Fruit fly (Drosophila melanogaster) whole organism, embryonic: ENCODE results near the gene CG32700.
A peak's percentile ranks its signal among the peaks of the same experiment; 100 is the strongest.

Source experiments
- Bdp1 ChIP-seq: fragments of 200-800 bp; sonication (Bioruptor generic); optimal IDR thresholded peaks from 3 replicates; lab custom pipeline; 2016; ENCODE audit warnings: missing biosample characterization, missing genetic modification characterization
- Blimp-1 ChIP-seq: fragments of 200-800 bp; sonication (Bioruptor generic); optimal IDR thresholded peaks from 3 replicates; lab custom pipeline; 2018; ENCODE audit warnings: missing biosample characterization, missing genetic modification characterization, mild to moderate bottlenecking, moderate library complexity, missing genetic modification reagents
- CG1024 ChIP-seq: fragments of 200-800 bp; sonication (Bioruptor generic); IDR thresholded peaks from 2 replicates; pipeline ENCODE4 v1.3.6; 2022; ENCODE audit warnings: missing biosample characterization, missing genetic modification characterization
- CG10267 ChIP-seq: fragments of 200-800 bp; sonication (Bioruptor generic); optimal IDR thresholded peaks from 2 replicates; lab custom pipeline; 2018; ENCODE audit warnings: missing biosample characterization, mild to moderate bottlenecking, missing genetic modification characterization, moderate library complexity
- CG11085 ChIP-seq: fragments of 200-800 bp; sonication (Bioruptor generic); IDR thresholded peaks from 2 replicates; pipeline ENCODE4 v1.3.6; 2022; ENCODE audit warnings: missing biosample characterization, missing genetic modification characterization
- CG11398 ChIP-seq: fragments of 200-800 bp; sonication (Bioruptor generic); optimal IDR thresholded peaks from 2 replicates; lab custom pipeline; 2016; ENCODE audit warnings: missing biosample characterization, missing genetic modification characterization
- CG11695 ChIP-seq: fragments of 200-800 bp; sonication (Bioruptor generic); IDR thresholded peaks from 3 replicates; pipeline ENCODE4 v1.3.6; 2022; ENCODE audit warnings: missing biosample characterization, missing genetic modification characterization
- CG11696 ChIP-seq: fragments of 200-800 bp; sonication (Bioruptor generic); IDR thresholded peaks from 2 replicates; pipeline ENCODE4 v1.3.6; 2022; ENCODE audit warnings: missing biosample characterization, missing genetic modification characterization
- CG12071 ChIP-seq: fragments of 200-800 bp; sonication (Bioruptor generic); optimal IDR thresholded peaks from 3 replicates; lab custom pipeline; 2018; ENCODE audit warnings: missing biosample characterization, mild to moderate bottlenecking, missing genetic modification characterization
- CG12236 ChIP-seq: fragments of 200-800 bp; sonication (Bioruptor generic); optimal IDR thresholded peaks from 2 replicates; lab custom pipeline; 2016; ENCODE audit warnings: missing biosample characterization, missing genetic modification characterization
- CG12769 ChIP-seq: fragments of 200-800 bp; sonication (Bioruptor generic); optimal IDR thresholded peaks from 2 replicates; lab custom pipeline; 2019; ENCODE audit warnings: missing biosample characterization, mild to moderate bottlenecking, missing genetic modification characterization, moderate library complexity
- CG17802 ChIP-seq: fragments of 200-800 bp; sonication (Bioruptor generic); optimal IDR thresholded peaks from 2 replicates; lab custom pipeline; 2018; ENCODE audit warnings: missing biosample characterization, mild to moderate bottlenecking, missing genetic modification characterization, moderate library complexity
- CG18011 ChIP-seq: fragments of 200-800 bp; sonication (Bioruptor generic); optimal IDR thresholded peaks from 2 replicates; lab custom pipeline; 2017; ENCODE audit warnings: missing biosample characterization, missing genetic modification characterization, mild to moderate bottlenecking, moderate library complexity, missing genotype
- CG18599 ChIP-seq: fragments of 200-800 bp; sonication (Bioruptor generic); optimal IDR thresholded peaks from 3 replicates; lab custom pipeline; 2017; ENCODE audit warnings: missing biosample characterization, missing genetic modification characterization, mild to moderate bottlenecking, moderate library complexity, missing genetic modification reagents
- CG18619 ChIP-seq: fragments of 200-800 bp; sonication (Bioruptor generic); optimal IDR thresholded peaks from 3 replicates; lab custom pipeline; 2017; ENCODE audit warnings: missing biosample characterization, mild to moderate bottlenecking, missing genetic modification characterization
- CG18764 ChIP-seq: fragments of 200-800 bp; sonication (Bioruptor generic); optimal IDR thresholded peaks from 3 replicates; lab custom pipeline; 2016; ENCODE audit warnings: missing biosample characterization, missing genetic modification characterization
- CG32767 ChIP-seq: fragments of 200-800 bp; sonication (Bioruptor generic); IDR thresholded peaks from 2 replicates; pipeline ENCODE4 v1.3.6; 2022; ENCODE audit warnings: missing biosample characterization, missing genetic modification characterization
- CG33557 ChIP-seq: fragments of 200-800 bp; sonication (Bioruptor generic); optimal IDR thresholded peaks from 2 replicates; lab custom pipeline; 2019; ENCODE audit warnings: missing biosample characterization, mild to moderate bottlenecking, missing genetic modification characterization, moderate library complexity
- CG3995 ChIP-seq: fragments of 200-800 bp; sonication (Bioruptor generic); optimal IDR thresholded peaks from 3 replicates; lab custom pipeline; 2016; ENCODE audit warnings: missing biosample characterization, missing genetic modification characterization
- CG4404 ChIP-seq: fragments of 200-800 bp; sonication (Bioruptor generic); IDR thresholded peaks from 2 replicates; pipeline ENCODE4 v1.3.6; 2022; ENCODE audit warnings: missing biosample characterization, missing genetic modification characterization
- CG5180 ChIP-seq: fragments of 200-800 bp; sonication (Bioruptor generic); optimal IDR thresholded peaks from 3 replicates; lab custom pipeline; 2017; ENCODE audit warnings: missing biosample characterization, missing genetic modification characterization, mild to moderate bottlenecking, moderate library complexity, missing genetic modification reagents
- CG7786 ChIP-seq: fragments of 200-800 bp; sonication (Bioruptor generic); optimal IDR thresholded peaks from 2 replicates; lab custom pipeline; 2016; ENCODE audit warnings: missing biosample characterization, missing genetic modification characterization
- Dbx ChIP-seq: fragments of 200-800 bp; sonication (Bioruptor generic); IDR thresholded peaks from 3 replicates; pipeline ENCODE4 v1.3.6; 2022; ENCODE audit warnings: missing biosample characterization, missing genetic modification characterization
- Dip2 ChIP-seq: fragments of 200-800 bp; sonication (Bioruptor generic); IDR thresholded peaks from 2 replicates; pipeline ENCODE4 v1.3.6; 2022; ENCODE audit warnings: missing biosample characterization, missing genetic modification characterization
- Dll ChIP-seq: fragments of 200-800 bp; sonication (Bioruptor generic); IDR thresholded peaks from 4 replicates; pipeline ENCODE4 v1.3.6; 2022; ENCODE audit warnings: missing biosample characterization, missing genetic modification characterization; ENCODE audit not compliant: partially characterized antibody
- ERR ChIP-seq: fragments of 200-800 bp; sonication (Bioruptor generic); optimal IDR thresholded peaks from 2 replicates; lab custom pipeline; 2016; ENCODE audit warnings: missing biosample characterization, missing genetic modification characterization
- Gsc ChIP-seq: fragments of 200-800 bp; sonication (Bioruptor generic); IDR thresholded peaks from 2 replicates; pipeline ENCODE4 v1.3.6; 2022; ENCODE audit warnings: missing biosample characterization, missing genetic modification characterization
- Max ChIP-seq: fragments of 200-800 bp; sonication (Bioruptor generic); optimal IDR thresholded peaks from 2 replicates; lab custom pipeline; 2016; ENCODE audit warnings: missing biosample characterization, mild to moderate bottlenecking, missing genetic modification characterization
- Mrtf ChIP-seq: fragments of 200-800 bp; sonication (Bioruptor generic); IDR thresholded peaks from 3 replicates; pipeline ENCODE4 v1.3.6; 2022; ENCODE audit warnings: missing biosample characterization, missing genetic modification characterization
- Optix ChIP-seq: fragments of 200-800 bp; sonication (Bioruptor generic); IDR thresholded peaks from 3 replicates; pipeline ENCODE4 v1.3.6; 2022; ENCODE audit warnings: missing biosample characterization, missing genetic modification characterization
- Rfx ChIP-seq: fragments of 200-800 bp; sonication (Bioruptor generic); IDR thresholded peaks from 2 replicates; pipeline ENCODE4 v1.3.6; 2022; ENCODE audit warnings: missing biosample characterization, missing genetic modification characterization
- Spps ChIP-seq: fragments of 200-800 bp; sonication (Bioruptor generic); optimal IDR thresholded peaks from 2 replicates; lab custom pipeline; 2018; ENCODE audit warnings: missing biosample characterization, mild to moderate bottlenecking, missing genetic modification characterization
- Sry-δ ChIP-seq: fragments of 200-800 bp; sonication (Bioruptor generic); optimal IDR thresholded peaks from 2 replicates; lab custom pipeline; 2016; ENCODE audit warnings: missing biosample characterization, missing genetic modification characterization
- Ssrp ChIP-seq: fragments of 200-800 bp; sonication (Bioruptor generic); optimal IDR thresholded peaks from 2 replicates; lab custom pipeline; 2018; ENCODE audit warnings: missing biosample characterization, mild to moderate bottlenecking, missing genetic modification characterization, moderate library complexity
- ab ChIP-seq: fragments of 200-800 bp; sonication (Bioruptor generic); optimal IDR thresholded peaks from 2 replicates; lab custom pipeline; 2016; ENCODE audit warnings: missing biosample characterization, missing genetic modification characterization
- bigmax ChIP-seq: fragments of 200-800 bp; sonication (Bioruptor generic); optimal IDR thresholded peaks from 2 replicates; lab custom pipeline; 2018; ENCODE audit warnings: missing biosample characterization, mild to moderate bottlenecking, missing genetic modification characterization
- br ChIP-seq: fragments of >200 bp; optimal IDR thresholded peaks from 2 replicates; lab custom pipeline; 2017
- da ChIP-seq: fragments of 200-800 bp; sonication (Bioruptor generic); optimal IDR thresholded peaks from 2 replicates; lab custom pipeline; 2016; ENCODE audit warnings: missing biosample characterization, missing genetic modification characterization
- gcm ChIP-seq: fragments of 200-800 bp; sonication (Bioruptor generic); optimal IDR thresholded peaks from 2 replicates; lab custom pipeline; 2019; ENCODE audit warnings: missing biosample characterization, mild to moderate bottlenecking, missing genetic modification characterization, moderate library complexity
- grn ChIP-seq: fragments of 200-800 bp; sonication (Bioruptor generic); optimal IDR thresholded peaks from 3 replicates; lab custom pipeline; 2017; ENCODE audit warnings: missing biosample characterization, missing genetic modification characterization
- inv ChIP-seq: fragments of 200-800 bp; sonication (Bioruptor generic); IDR thresholded peaks from 2 replicates; pipeline ENCODE4 v1.3.6; 2022; ENCODE audit warnings: missing biosample characterization, missing genetic modification characterization; ENCODE audit not compliant: partially characterized antibody
- mirr ChIP-seq: fragments of 200-800 bp; sonication (Bioruptor generic); optimal IDR thresholded peaks from 3 replicates; lab custom pipeline; 2018; ENCODE audit warnings: missing biosample characterization, mild to moderate bottlenecking, missing genetic modification characterization
- nerfin-1 ChIP-seq: fragments of 200-800 bp; sonication (Bioruptor generic); optimal IDR thresholded peaks from 3 replicates; lab custom pipeline; 2019; ENCODE audit warnings: missing biosample characterization, mild to moderate bottlenecking, missing genetic modification characterization, moderate library complexity
- nmo ChIP-seq: fragments of 200-800 bp; sonication (Bioruptor generic); optimal IDR thresholded peaks from 2 replicates; lab custom pipeline; 2018; ENCODE audit warnings: missing biosample characterization, mild to moderate bottlenecking, missing genetic modification characterization, moderate library complexity
- pb ChIP-seq: fragments of 200-800 bp; sonication (Bioruptor generic); optimal IDR thresholded peaks from 3 replicates; lab custom pipeline; 2016; ENCODE audit warnings: missing biosample characterization, missing genetic modification characterization
- rib ChIP-seq: fragments of 200-800 bp; sonication (Bioruptor generic); IDR thresholded peaks from 2 replicates; pipeline ENCODE4 v1.3.6; 2022; ENCODE audit warnings: missing biosample characterization, missing genetic modification characterization
- sens ChIP-seq: fragments of 200-800 bp; sonication (Bioruptor generic); peaks from one replicate; lab custom pipeline; 2016; ENCODE audit warnings: missing biosample characterization, missing genetic modification characterization
- seq ChIP-seq: fragments of 200-800 bp; sonication (Bioruptor generic); IDR thresholded peaks from 2 replicates; pipeline ENCODE4 v1.3.6; 2022; ENCODE audit warnings: missing biosample characterization, missing genetic modification characterization
- stwl ChIP-seq: fragments of 200-800 bp; sonication (Bioruptor generic); optimal IDR thresholded peaks from 3 replicates; lab custom pipeline; 2018; ENCODE audit warnings: missing biosample characterization, mild to moderate bottlenecking, missing genetic modification characterization, moderate library complexity
- tup ChIP-seq: fragments of 200-800 bp; sonication (Bioruptor generic); optimal IDR thresholded peaks from 2 replicates; lab custom pipeline; 2016; ENCODE audit warnings: missing biosample characterization, mild to moderate bottlenecking, missing genetic modification characterization, moderate library complexity

CG32700 gene

dm6 chrX:9579918-9580521 lies 29.4 kb upstream of the CG32700 start, which contains the start of gene LPCAT (continued):
- peak; percentile 54; the same call in 1 of the 2 replicates for TF ChIP-seq seq
- peak; percentile 15 for TF ChIP-seq CG33557 (GFP tag; lab: Kevin White, UChicago)
- TF ChIP-seq Dll (GFP tag; lab: Robert Waterston, UW) = peak; percentile 89
- TF ChIP-seq br (lab: Kevin White, UChicago) = no peak
- TF ChIP-seq Optix (GFP tag; lab: Robert Waterston, UW) = no peak
- peak; percentile 87 for TF ChIP-seq Max
- peak; percentile 11 for TF ChIP-seq CG5180 (GFP tag; lab: Kevin White, UChicago)
- peak; percentile 74; the same call in 1 of the 2 replicates for TF ChIP-seq CG11085 (GFP tag; lab: Robert Waterston, UW)
- peak; percentile 24 for TF ChIP-seq ab (GFP tag; lab: Kevin White, UChicago)
- peak; percentile 79 for TF ChIP-seq rib (GFP tag; lab: Robert Waterston, UW)
- TF ChIP-seq CG7786 (GFP tag; lab: Kevin White, UChicago) = peak; percentile 64
- TF ChIP-seq Spps (tag; lab: Kevin White, UChicago) = peak; percentile 48
- TF ChIP-seq Rfx (GFP tag; lab: Robert Waterston, UW) = peak; percentile 90
- peak; percentile 49; the same call in 1 of the 3 replicates for TF ChIP-seq CG11695
- TF ChIP-seq nmo (GFP tag; lab: Kevin White, UChicago) = peak; percentile 83
- peak; percentile 66; the same call in 1 of the 3 replicates for TF ChIP-seq Mrtf
- peak; percentile 76 for TF ChIP-seq CG4404 (GFP tag; lab: Robert Waterston, UW)
- no peak for TF ChIP-seq CG11696 (GFP tag; lab: Robert Waterston, UW)
- peak; percentile 80 for TF ChIP-seq Sry-δ (GFP tag; lab: Kevin White, UChicago)
- TF ChIP-seq CG11398 (GFP tag; lab: Kevin White, UChicago) = peak; percentile 9
- peak; percentile 46 for TF ChIP-seq nerfin-1 (tag; lab: Kevin White, UChicago)
- TF ChIP-seq Blimp-1 (GFP tag; lab: Kevin White, UChicago) = peak; percentile 54
- TF ChIP-seq tup (GFP tag; lab: Kevin White, UChicago) = peak; percentile 45
- peak; percentile 79 for TF ChIP-seq CG18599 (GFP tag; lab: Kevin White, UChicago)
- TF ChIP-seq CG17802 (tag; lab: Kevin White, UChicago) = peak; percentile 48
- peak; percentile 87 for TF ChIP-seq ERR (GFP tag; lab: Kevin White, UChicago)
- TF ChIP-seq CG32767 (GFP tag; lab: Robert Waterston, UW) = peak; percentile 18; the same call in 1 of the 2 replicates
- TF ChIP-seq CG3995 (GFP tag; lab: Kevin White, UChicago) = peak; percentile 26
- TF ChIP-seq CG18619 (GFP tag; lab: Kevin White, UChicago) = peak; percentile 22
- peak; percentile 45 for TF ChIP-seq Bdp1 (GFP tag; lab: Kevin White, UChicago)
- TF ChIP-seq pb = peak; percentile 20
- TF ChIP-seq Gsc = 0 out of 2 replicates have a peak, but pooled peaks have one; percentile 5
- TF ChIP-seq CG10267 (tag; lab: Kevin White, UChicago) = peak; percentile 96
- peak; percentile 90 for TF ChIP-seq Dbx (GFP tag; lab: Robert Waterston, UW)
- TF ChIP-seq CG12071 (GFP tag; lab: Kevin White, UChicago) = no peak
- TF ChIP-seq grn (GFP tag; lab: Kevin White, UChicago) = peak; percentile 91
- no peak for TF ChIP-seq mirr
- TF ChIP-seq sens (GFP tag; lab: Kevin White, UChicago) = peak; percentile 94
- TF ChIP-seq stwl (tag; lab: Kevin White, UChicago) = peak; percentile 85
- no peak for TF ChIP-seq bigmax (GFP tag; lab: Kevin White, UChicago)
- TF ChIP-seq CG1024 (GFP tag; lab: Robert Waterston, UW) = peak; percentile 54
- TF ChIP-seq CG12769 (tag; lab: Kevin White, UChicago) = peak; percentile 72
- TF ChIP-seq Dip2 = no peak
- TF ChIP-seq CG18011 (GFP tag; lab: Kevin White, UChicago) = peak; percentile 14
- TF ChIP-seq Ssrp = no peak
- peak; percentile 53 for TF ChIP-seq da (GFP tag; lab: Kevin White, UChicago)
- TF ChIP-seq inv (GFP tag; lab: Robert Waterston, UW) = peak; percentile 74
- TF ChIP-seq CG18764 = peak; percentile 69
- no peak for TF ChIP-seq gcm (GFP tag; lab: Kevin White, UChicago)
- TF ChIP-seq CG12236 (GFP tag; lab: Kevin White, UChicago) = no peak
